Fruit fly (Drosophila melanogaster): ENCODE data around the gene CG11714.
A peak's percentile ranks its signal among the peaks of the same experiment; 100 is the strongest.

- TF ChIP-seq ERR (GFP tag; optimal IDR thresholded peaks at IDR 0.05) (no peak), CG11560 (tag; IDR thresholded peaks at IDR 0.05) (no peak), CG6654 (GFP tag; optimal IDR thresholded peaks at IDR 0.05) (no peak), CG8478 (optimal IDR thresholded peaks at IDR 0.05) (no peak), bcd (GFP tag; optimal IDR thresholded peaks at IDR 0.05) (peak; percentile 32), rib (GFP tag; IDR thresholded peaks at IDR 0.05) (no peak), sna (GFP tag; IDR thresholded peaks at IDR 0.05; ENCODE audit: partially characterized antibody) (no peak), B-H1 (GFP tag; IDR thresholded peaks at IDR 0.05) (no peak), phol (tag; optimal IDR thresholded peaks at IDR 0.05) (no peak), disco-r (GFP tag; optimal IDR thresholded peaks at IDR 0.05) (no peak), Bteb2 (GFP tag; optimal IDR thresholded peaks at IDR 0.05) (no peak)
These were observed 34.1 kb upstream of the CG11714 start for dm6 chr3L:11556637-11557036.
